Fruit fly (Drosophila melanogaster) whole organism, embryonic: Measurements from ENCODE around the gene CG4364.

Experiments
- Antp ChIP-seq: fragments of 200-800 bp; sonication (Bioruptor generic); optimal IDR thresholded peaks from 3 replicates; lab custom pipeline; 2016; ENCODE audit warnings: missing biosample characterization, missing genetic modification characterization
- Atf6 ChIP-seq: fragments of 200-800 bp; sonication (Bioruptor generic); IDR thresholded peaks from 2 replicates; pipeline ENCODE4 v1.3.6; 2022; ENCODE audit warnings: missing biosample characterization, missing genetic modification characterization
- CG1024 ChIP-seq: fragments of 200-800 bp; sonication (Bioruptor generic); IDR thresholded peaks from 2 replicates; pipeline ENCODE4 v1.3.6; 2022; ENCODE audit warnings: missing biosample characterization, missing genetic modification characterization
- CG10321 ChIP-seq: fragments of 200-800 bp; sonication (Bioruptor generic); IDR thresholded peaks from 2 replicates; pipeline ENCODE4 v1.3.6; 2022; ENCODE audit warnings: missing biosample characterization, missing genetic modification characterization
- CG10979 ChIP-seq: fragments of 200-800 bp; sonication (Bioruptor generic); optimal IDR thresholded peaks from 2 replicates; lab custom pipeline; 2018; ENCODE audit warnings: missing biosample characterization, mild to moderate bottlenecking, missing genetic modification characterization, moderate library complexity
- CG12219 ChIP-seq: fragments of 200-800 bp; sonication (Bioruptor generic); optimal IDR thresholded peaks from 3 replicates; lab custom pipeline; 2018; ENCODE audit warnings: missing biosample characterization, mild to moderate bottlenecking, missing genetic modification characterization
- CG12236 ChIP-seq: fragments of 200-800 bp; sonication (Bioruptor generic); optimal IDR thresholded peaks from 2 replicates; lab custom pipeline; 2016; ENCODE audit warnings: missing biosample characterization, missing genetic modification characterization
- CG14441 ChIP-seq: fragments of 200-800 bp; sonication (Bioruptor generic); IDR thresholded peaks from 2 replicates; pipeline ENCODE4 v1.3.6; 2022; ENCODE audit warnings: missing biosample characterization, missing genetic modification characterization
- CG15011 ChIP-seq: fragments of 200-800 bp; sonication (Bioruptor generic); optimal IDR thresholded peaks from 3 replicates; lab custom pipeline; 2018; ENCODE audit warnings: missing biosample characterization, mild to moderate bottlenecking, missing genetic modification characterization
- CG15269 ChIP-seq: fragments of 200-800 bp; sonication (Bioruptor generic); optimal IDR thresholded peaks from 2 replicates; lab custom pipeline; 2018; ENCODE audit warnings: missing biosample characterization, mild to moderate bottlenecking, missing genetic modification characterization, moderate library complexity
- CG1529 ChIP-seq: fragments of 200-800 bp; sonication (Bioruptor generic); optimal IDR thresholded peaks from 3 replicates; lab custom pipeline; 2018; ENCODE audit warnings: missing biosample characterization, missing genetic modification characterization
- CG17186 ChIP-seq: fragments of 200-800 bp; sonication (Bioruptor generic); optimal IDR thresholded peaks from 3 replicates; lab custom pipeline; 2017; ENCODE audit warnings: missing biosample characterization, missing genetic modification reagents, missing genetic modification characterization
- CG30020 ChIP-seq: fragments of 200-800 bp; optimal IDR thresholded peaks from 2 replicates; lab custom pipeline; 2019; ENCODE audit warnings: missing biosample characterization, mild to moderate bottlenecking, missing genetic modification characterization, moderate library complexity
- CG3065 ChIP-seq: fragments of 200-800 bp; sonication (Bioruptor generic); optimal IDR thresholded peaks from 2 replicates; lab custom pipeline; 2016; ENCODE audit warnings: missing biosample characterization, missing genetic modification characterization
- CG3407 ChIP-seq: fragments of 200-800 bp; sonication (Bioruptor generic); optimal IDR thresholded peaks from 2 replicates; lab custom pipeline; 2018; ENCODE audit warnings: missing biosample characterization, mild to moderate bottlenecking, missing genetic modification characterization
- CG42726 ChIP-seq: fragments of 200-800 bp; sonication (Bioruptor generic); IDR thresholded peaks from 2 replicates; pipeline ENCODE4 v1.3.6; 2022; ENCODE audit warnings: missing biosample characterization, missing genetic modification characterization; ENCODE audit not compliant: partially characterized antibody
- CG4854 ChIP-seq: fragments of 200-800 bp; sonication (Bioruptor generic); optimal IDR thresholded peaks from 2 replicates; lab custom pipeline; 2016; ENCODE audit warnings: missing biosample characterization, missing genetic modification characterization, inconsistent platforms
- CG6689 ChIP-seq: fragments of 200-800 bp; sonication (Bioruptor generic); IDR thresholded peaks from 2 replicates; pipeline ENCODE4 v1.3.6; 2022; ENCODE audit warnings: missing biosample characterization, missing genetic modification characterization
- CG8089 ChIP-seq: fragments of 200-800 bp; sonication (Bioruptor generic); optimal IDR thresholded peaks from 3 replicates; lab custom pipeline; 2016; ENCODE audit warnings: missing biosample characterization, missing genetic modification characterization
- CG8290 ChIP-seq, 3 experiments: fragments of 200-800 bp; sonication (Bioruptor generic); optimal IDR thresholded peaks; 2 replicates each; lab custom pipeline; 2016 to 2019; ENCODE audit warnings: missing biosample characterization in 3 of 3, missing genetic modification characterization in 3 of 3, mild to moderate bottlenecking in 2 of 3, moderate library complexity in 1 of 3
- CG9727 ChIP-seq: fragments of 200-800 bp; sonication (Bioruptor generic); optimal IDR thresholded peaks from 3 replicates; lab custom pipeline; 2017; ENCODE audit warnings: missing biosample characterization, mild to moderate bottlenecking, missing genetic modification characterization
- CG9797 ChIP-seq: fragments of 200-800 bp; sonication (Bioruptor generic); optimal IDR thresholded peaks from 3 replicates; lab custom pipeline; 2018; ENCODE audit warnings: missing biosample characterization, mild to moderate bottlenecking, missing genetic modification characterization
- CG9932 ChIP-seq: fragments of 200-800 bp; sonication (Bioruptor generic); IDR thresholded peaks from 2 replicates; pipeline ENCODE4 v1.3.6; 2022; ENCODE audit warnings: missing biosample characterization, missing genetic modification characterization
- CHES-1-like ChIP-seq: fragments of 200-800 bp; sonication (Bioruptor generic); optimal IDR thresholded peaks from 2 replicates; lab custom pipeline; 2016; ENCODE audit warnings: missing biosample characterization, missing genetic modification characterization
- CkIIα-i1 ChIP-seq: fragments of 200-800 bp; sonication (Bioruptor generic); IDR thresholded peaks from 2 replicates; pipeline ENCODE4 v1.3.6; 2022; ENCODE audit warnings: missing biosample characterization, missing genetic modification characterization
- Dek ChIP-seq: fragments of 200-800 bp; sonication (Bioruptor generic); optimal IDR thresholded peaks from 3 replicates; lab custom pipeline; 2019; ENCODE audit warnings: missing biosample characterization, mild to moderate bottlenecking, missing genetic modification characterization, moderate library complexity
- Doc2 ChIP-seq: fragments of 200-800 bp; sonication (Bioruptor generic); IDR thresholded peaks from 2 replicates; pipeline ENCODE4 v1.3.6; 2022; ENCODE audit warnings: missing biosample characterization, missing genetic modification characterization
- E2f2 ChIP-seq: fragments of 200-800 bp; sonication (Bioruptor generic); IDR thresholded peaks from 2 replicates; pipeline ENCODE4 v1.3.6; 2022; ENCODE audit warnings: missing biosample characterization, missing genetic modification characterization
- Ets65A ChIP-seq: fragments of 200-800 bp; sonication (Bioruptor generic); peaks from one replicate; lab custom pipeline; 2016; ENCODE audit warnings: missing biosample characterization, missing genetic modification characterization
- HLHmδ ChIP-seq: fragments of 200-800 bp; sonication (Bioruptor generic); optimal IDR thresholded peaks from 2 replicates; lab custom pipeline; 2018; ENCODE audit warnings: missing biosample characterization, mild to moderate bottlenecking, missing genetic modification characterization, moderate library complexity
- Jarid2 ChIP-seq: fragments of 200-800 bp; sonication (Bioruptor generic); optimal IDR thresholded peaks from 3 replicates; lab custom pipeline; 2017; ENCODE audit warnings: mild to moderate bottlenecking, missing biosample characterization, missing genetic modification reagents, missing genetic modification characterization
- Kr ChIP-seq: fragments of 200-800 bp; sonication (Bioruptor generic); optimal IDR thresholded peaks from 2 replicates; lab custom pipeline; 2017; ENCODE audit warnings: missing biosample characterization, mild to moderate bottlenecking, missing genetic modification characterization
- Lpt ChIP-seq: fragments of >200 bp; optimal IDR thresholded peaks from 2 replicates; lab custom pipeline; 2018; ENCODE audit warnings: missing biosample characterization, missing genetic modification characterization
- NFAT ChIP-seq: fragments of 200-800 bp; sonication (Bioruptor generic); IDR thresholded peaks from 2 replicates; pipeline ENCODE4 v1.3.6; 2022; ENCODE audit warnings: missing biosample characterization, missing genetic modification characterization
- Usf ChIP-seq: fragments of 200-800 bp; sonication (Bioruptor generic); optimal IDR thresholded peaks from 2 replicates; lab custom pipeline; 2017; ENCODE audit warnings: missing genotype, missing biosample characterization, missing genetic modification characterization
- Xrp1 ChIP-seq: fragments of 200-800 bp; sonication (Bioruptor generic); IDR thresholded peaks from 2 replicates; pipeline ENCODE4 v1.3.6; 2022; ENCODE audit warnings: missing biosample characterization, missing genetic modification characterization
- cad ChIP-seq: fragments of >200 bp; optimal IDR thresholded peaks from 2 replicates; lab custom pipeline; 2017; ENCODE audit warnings: missing biosample characterization, missing genetic modification characterization
- chinmo ChIP-seq: fragments of 200-800 bp; sonication (Bioruptor generic); IDR thresholded peaks from 4 replicates; pipeline ENCODE4 v1.3.6; 2022; ENCODE audit warnings: missing biosample characterization, missing genetic modification characterization; ENCODE audit not compliant: partially characterized antibody
- gt ChIP-seq: fragments of 200-800 bp; sonication (Bioruptor generic); IDR thresholded peaks from 2 replicates; pipeline ENCODE4 v1.3.6; 2022; ENCODE audit warnings: missing biosample characterization, missing genetic modification characterization
- hbn ChIP-seq: fragments of 200-800 bp; sonication (Bioruptor generic); IDR thresholded peaks from 2 replicates; pipeline ENCODE4 v1.3.6; 2022; ENCODE audit warnings: missing biosample characterization, missing genetic modification characterization; ENCODE audit not compliant: partially characterized antibody
- inv ChIP-seq: fragments of 200-800 bp; sonication (Bioruptor generic); IDR thresholded peaks from 2 replicates; pipeline ENCODE4 v1.3.6; 2022; ENCODE audit warnings: missing biosample characterization, missing genetic modification characterization; ENCODE audit not compliant: partially characterized antibody
- lola ChIP-seq, 3 experiments: fragments of >200 bp in 2 of 3; fragments of 200-800 bp in 1 of 3; sonication (Bioruptor generic) in 1 of 3; optimal IDR thresholded peaks; 2 replicates each; lab custom pipeline; 2017 to 2019; ENCODE audit warnings: missing biosample characterization in 3 of 3, missing genetic modification characterization in 3 of 3, mild to moderate bottlenecking in 1 of 3, moderate library complexity in 1 of 3
- nerfin-2 ChIP-seq: fragments of 200-800 bp; sonication (Bioruptor generic); IDR thresholded peaks from 2 replicates; pipeline ENCODE4 v1.3.6; 2022; ENCODE audit warnings: missing biosample characterization, missing genetic modification characterization; ENCODE audit not compliant: partially characterized antibody
- odd ChIP-seq: fragments of 200-800 bp; sonication (Bioruptor generic); optimal IDR thresholded peaks from 2 replicates; lab custom pipeline; 2017; ENCODE audit warnings: missing biosample characterization, mild to moderate bottlenecking, missing genetic modification characterization
- peb ChIP-seq: fragments of 200-800 bp; sonication (Bioruptor generic); IDR thresholded peaks from 2 replicates; pipeline ENCODE4 v1.3.6; 2022; ENCODE audit warnings: missing biosample characterization, missing genetic modification characterization
- pho ChIP-seq: fragments of 200-800 bp; sonication (Bioruptor generic); optimal IDR thresholded peaks from 2 replicates; lab custom pipeline; 2016; ENCODE audit warnings: missing biosample characterization, missing genetic modification characterization
- repo ChIP-seq: fragments of 200-800 bp; sonication (Bioruptor generic); optimal IDR thresholded peaks from 2 replicates; lab custom pipeline; 2016; ENCODE audit warnings: missing biosample characterization, missing genetic modification characterization
- seq ChIP-seq: fragments of 200-800 bp; sonication (Bioruptor generic); IDR thresholded peaks from 2 replicates; pipeline ENCODE4 v1.3.6; 2022; ENCODE audit warnings: missing biosample characterization, missing genetic modification characterization
- vnd ChIP-seq: fragments of 200-800 bp; sonication (Bioruptor generic); IDR thresholded peaks from 3 replicates; pipeline ENCODE4 v1.3.6; 2022; ENCODE audit warnings: missing biosample characterization, missing genetic modification characterization; ENCODE audit not compliant: partially characterized antibody

CG4364 gene

dm6 chr2L:9698923-9699493, 12.1 kb downstream of the CG4364 start, which contains the start of gene Pka-C1 (continued):
- TF ChIP-seq CG15011 (GFP tag; lab: Kevin White, UChicago) (no peak), CG15269 (tag; lab: Kevin White, UChicago) (peak; percentile 10), CG3065 (GFP tag; lab: Kevin White, UChicago) (no peak), hbn (no peak), CG9797 (GFP tag; lab: Kevin White, UChicago) (peak; percentile 74), Lpt (GFP tag; lab: Kevin White, UChicago) (no peak), E2f2 (GFP tag; lab: Robert Waterston, UW) (no peak; the same call in 1 of the 2 replicates), Atf6 (GFP tag; lab: Robert Waterston, UW) (0 out of 2 replicates have a peak, but pooled peaks have one; percentile 17), nerfin-2 (GFP tag; lab: Robert Waterston, UW) (peak; percentile 22; the same call in 1 of the 2 replicates), Antp (GFP tag; lab: Kevin White, UChicago) (no peak), CG8089 (GFP tag; lab: Kevin White, UChicago) (no peak), CG1529 (no peak), CG8290 (GFP tag; optimal IDR thresholded peaks at IDR 0.05; lab: Kevin White, UChicago) (no peak), CG8290 (tag; optimal IDR thresholded peaks at IDR 0.05; lab: Kevin White, UChicago) (peak in 1 of 2 experiments; percentile 77), Jarid2 (GFP tag; lab: Kevin White, UChicago) (peak; percentile 95), odd (GFP tag; lab: Kevin White, UChicago) (peak; percentile 35), inv (peak; percentile 18; the same call in 1 of the 2 replicates), Xrp1 (no peak; the same call in 1 of the 2 replicates), CG42726 (GFP tag; lab: Robert Waterston, UW) (peak; percentile 86), chinmo (GFP tag; lab: Robert Waterston, UW) (peak; percentile 73; the same call in 2 of the 4 replicates), Usf (GFP tag; lab: Kevin White, UChicago) (no peak), Dek (tag; lab: Kevin White, UChicago) (peak; percentile 56), CG14441 (0 out of 2 replicates have a peak, but pooled peaks have one; percentile 23), CG17186 (peak; percentile 78), CHES-1-like (GFP tag; lab: Kevin White, UChicago) (peak; percentile 18), cad (no peak), Kr (GFP tag; lab: Kevin White, UChicago) (no peak), repo (GFP tag; lab: Kevin White, UChicago) (no peak), CkIIα-i1 (no peak), seq (GFP tag; lab: Robert Waterston, UW) (peak; percentile 58; the same call in 1 of the 2 replicates), NFAT (peak; percentile 70), pho (no peak), CG10321 (GFP tag; lab: Robert Waterston, UW) (no peak; the same call in 1 of the 2 replicates), lola (GFP tag; optimal IDR thresholded peaks at IDR 0.05; lab: Kevin White, UChicago) (no peak), CG4854 (GFP tag; lab: Kevin White, UChicago) (no peak), vnd (GFP tag; lab: Robert Waterston, UW) (no peak), CG12236 (no peak), Ets65A (GFP tag; lab: Kevin White, UChicago) (peak; percentile 80), Doc2 (GFP tag; lab: Robert Waterston, UW) (no peak), CG12219 (GFP tag; lab: Kevin White, UChicago) (no peak), CG6689 (no peak), peb (GFP tag; lab: Robert Waterston, UW) (no peak), CG3407 (GFP tag; lab: Kevin White, UChicago) (no peak), CG1024 (GFP tag; lab: Robert Waterston, UW) (peak; percentile 37; the same call in 1 of the 2 replicates), gt (GFP tag; lab: Robert Waterston, UW) (no peak), CG9932 (GFP tag; lab: Robert Waterston, UW) (peak; percentile 58; the same call in 1 of the 2 replicates), HLHmδ (GFP tag; lab: Kevin White, UChicago) (peak; percentile 42), CG9727 (GFP tag; lab: Kevin White, UChicago) (peak; percentile 24), CG10979 (no peak), CG30020 (peak; percentile 59)
